Fruit fly (Drosophila melanogaster) whole organism, embryonic: ENCODE data around the gene CG10226.
A peak's percentile ranks its signal among the peaks of the same experiment; 100 is the strongest.

Source experiments
- Atf-2 ChIP-seq: fragments of 200-800 bp; sonication (Bioruptor generic); optimal IDR thresholded peaks from 2 replicates; lab custom pipeline; 2016; ENCODE audit warnings: missing biosample characterization, missing genetic modification characterization
- B-H1 ChIP-seq: fragments of 200-800 bp; sonication (Bioruptor generic); IDR thresholded peaks from 3 replicates; pipeline ENCODE4 v1.3.6; 2022; ENCODE audit warnings: missing biosample characterization, missing genetic modification characterization
- CG10979 ChIP-seq: fragments of 200-800 bp; sonication (Bioruptor generic); optimal IDR thresholded peaks from 2 replicates; lab custom pipeline; 2018; ENCODE audit warnings: missing biosample characterization, mild to moderate bottlenecking, missing genetic modification characterization, moderate library complexity
- CG11456 ChIP-seq: fragments of 200-800 bp; sonication (Bioruptor generic); IDR thresholded peaks from 3 replicates; pipeline ENCODE4 v1.3.6; 2022; ENCODE audit warnings: missing biosample characterization, missing genetic modification characterization
- CG12155 ChIP-seq: fragments of 200-800 bp; sonication (Bioruptor generic); optimal IDR thresholded peaks from 3 replicates; lab custom pipeline; 2016; ENCODE audit warnings: missing biosample characterization, missing genetic modification characterization
- CG12769 ChIP-seq: fragments of 200-800 bp; sonication (Bioruptor generic); optimal IDR thresholded peaks from 2 replicates; lab custom pipeline; 2019; ENCODE audit warnings: missing biosample characterization, mild to moderate bottlenecking, missing genetic modification characterization, moderate library complexity
- CG13775 ChIP-seq: fragments of 200-800 bp; sonication (Bioruptor generic); optimal IDR thresholded peaks from 3 replicates; lab custom pipeline; 2017; ENCODE audit warnings: missing biosample characterization, mild to moderate bottlenecking, missing genetic modification characterization
- CG14860 ChIP-seq: fragments of 200-800 bp; sonication (Bioruptor generic); IDR thresholded peaks from 3 replicates; pipeline ENCODE4 v1.3.6; 2022; ENCODE audit warnings: missing biosample characterization, missing genetic modification characterization; ENCODE audit not compliant: partially characterized antibody
- CG15073 ChIP-seq: fragments of 200-800 bp; sonication (Bioruptor generic); optimal IDR thresholded peaks from 2 replicates; lab custom pipeline; 2016; ENCODE audit warnings: missing biosample characterization, missing genetic modification characterization
- CG1529 ChIP-seq: fragments of 200-800 bp; sonication (Bioruptor generic); optimal IDR thresholded peaks from 3 replicates; lab custom pipeline; 2018; ENCODE audit warnings: missing biosample characterization, missing genetic modification characterization
- CG16815 ChIP-seq: fragments of 200-800 bp; sonication (Bioruptor generic); optimal IDR thresholded peaks from 3 replicates; lab custom pipeline; 2017; ENCODE audit warnings: missing biosample characterization, mild to moderate bottlenecking, missing genetic modification characterization
- CG17385 ChIP-seq: fragments of 200-800 bp; sonication (Bioruptor generic); optimal IDR thresholded peaks from 3 replicates; lab custom pipeline; 2018; ENCODE audit warnings: missing biosample characterization, mild to moderate bottlenecking, missing genetic modification characterization
- CG18011 ChIP-seq: fragments of 200-800 bp; sonication (Bioruptor generic); optimal IDR thresholded peaks from 2 replicates; lab custom pipeline; 2017; ENCODE audit warnings: missing biosample characterization, missing genetic modification characterization, mild to moderate bottlenecking, moderate library complexity, missing genotype
- CG30403 ChIP-seq: fragments of 200-800 bp; sonication (Bioruptor generic); optimal IDR thresholded peaks from 3 replicates; lab custom pipeline; 2016; ENCODE audit warnings: missing biosample characterization, missing genetic modification characterization
- CG34224 ChIP-seq: fragments of 200-800 bp; sonication (Bioruptor generic); IDR thresholded peaks from 3 replicates; pipeline ENCODE4 v1.3.6; 2022; ENCODE audit warnings: missing biosample characterization, missing genetic modification characterization; ENCODE audit not compliant: partially characterized antibody
- CG4404 ChIP-seq: fragments of 200-800 bp; sonication (Bioruptor generic); IDR thresholded peaks from 2 replicates; pipeline ENCODE4 v1.3.6; 2022; ENCODE audit warnings: missing biosample characterization, missing genetic modification characterization
- CG4854 ChIP-seq: fragments of 200-800 bp; sonication (Bioruptor generic); optimal IDR thresholded peaks from 2 replicates; lab custom pipeline; 2016; ENCODE audit warnings: missing biosample characterization, missing genetic modification characterization, inconsistent platforms
- CG6254 ChIP-seq: fragments of 200-800 bp; sonication (Bioruptor generic); optimal IDR thresholded peaks from 3 replicates; lab custom pipeline; 2017; ENCODE audit warnings: mild to moderate bottlenecking, missing biosample characterization, missing genetic modification reagents, missing genetic modification characterization
- CG7963 ChIP-seq: fragments of 200-800 bp; sonication (Bioruptor generic); IDR thresholded peaks from 3 replicates; pipeline ENCODE4 v1.3.6; 2022; ENCODE audit warnings: missing biosample characterization, missing genetic modification characterization; ENCODE audit not compliant: partially characterized antibody
- CG8359 ChIP-seq: fragments of 200-800 bp; sonication (Bioruptor generic); optimal IDR thresholded peaks from 2 replicates; lab custom pipeline; 2017; ENCODE audit warnings: missing biosample characterization, mild to moderate bottlenecking, missing genetic modification characterization, borderline replicate concordance
- CHES-1-like ChIP-seq: fragments of 200-800 bp; sonication (Bioruptor generic); optimal IDR thresholded peaks from 2 replicates; lab custom pipeline; 2016; ENCODE audit warnings: missing biosample characterization, missing genetic modification characterization
- Doc3 ChIP-seq: fragments of 200-800 bp; sonication (Bioruptor generic); IDR thresholded peaks from 3 replicates; pipeline ENCODE4 v1.3.6; 2022; ENCODE audit warnings: missing biosample characterization, missing genetic modification characterization; ENCODE audit not compliant: partially characterized antibody
- GATAe ChIP-seq: fragments of 200-800 bp; sonication (Bioruptor generic); conservative IDR thresholded peaks from 2 replicates; pipeline ENCODE4 v1.3.6; 2022; ENCODE audit warnings: missing biosample characterization, missing genetic modification characterization
- H15 ChIP-seq: fragments of 200-800 bp; sonication (Bioruptor generic); IDR thresholded peaks from 3 replicates; pipeline ENCODE4 v1.3.6; 2022; ENCODE audit warnings: missing biosample characterization, missing genetic modification characterization
- HmgD ChIP-seq: fragments of 200-800 bp; sonication (Bioruptor generic); optimal IDR thresholded peaks from 3 replicates; lab custom pipeline; 2016; ENCODE audit warnings: missing biosample characterization, missing genetic modification characterization
- Hmx ChIP-seq: fragments of 200-800 bp; sonication (Bioruptor generic); optimal IDR thresholded peaks from 2 replicates; lab custom pipeline; 2016; ENCODE audit warnings: missing biosample characterization, missing genetic modification characterization
- NFAT ChIP-seq: fragments of 200-800 bp; sonication (Bioruptor generic); IDR thresholded peaks from 2 replicates; pipeline ENCODE4 v1.3.6; 2022; ENCODE audit warnings: missing biosample characterization, missing genetic modification characterization
- Neu2 ChIP-seq: fragments of 200-800 bp; sonication (Bioruptor generic); optimal IDR thresholded peaks from 3 replicates; lab custom pipeline; 2016; ENCODE audit warnings: missing biosample characterization, missing genetic modification characterization, borderline replicate concordance
- Side ChIP-seq: fragments of 200-800 bp; sonication (Bioruptor generic); optimal IDR thresholded peaks from 2 replicates; lab custom pipeline; 2016; ENCODE audit warnings: missing biosample characterization, missing genetic modification characterization
- Taf1 ChIP-seq: fragments of 200-800 bp; sonication (Bioruptor generic); IDR thresholded peaks from 2 replicates; pipeline ENCODE4 v1.3.6; 2022; ENCODE audit warnings: missing biosample characterization, missing genetic modification characterization
- bab2 ChIP-seq: fragments of 200-800 bp; sonication (Bioruptor generic); optimal IDR thresholded peaks from 2 replicates; lab custom pipeline; 2016; ENCODE audit warnings: missing biosample characterization, missing genetic modification characterization
- bbx ChIP-seq: fragments of 200-800 bp; sonication (Bioruptor generic); IDR thresholded peaks from 2 replicates; pipeline ENCODE4 v1.3.6; 2022; ENCODE audit warnings: missing biosample characterization, missing genetic modification characterization; ENCODE audit not compliant: partially characterized antibody
- bigmax ChIP-seq: fragments of 200-800 bp; sonication (Bioruptor generic); optimal IDR thresholded peaks from 2 replicates; lab custom pipeline; 2018; ENCODE audit warnings: missing biosample characterization, mild to moderate bottlenecking, missing genetic modification characterization
- chm ChIP-seq: fragments of 200-800 bp; sonication (Bioruptor generic); IDR thresholded peaks from 2 replicates; pipeline ENCODE4 v1.3.6; 2022; ENCODE audit warnings: missing biosample characterization, missing genetic modification characterization
- exex ChIP-seq: fragments of 200-800 bp; sonication (Bioruptor generic); optimal IDR thresholded peaks from 4 replicates; lab custom pipeline; 2018; ENCODE audit warnings: missing biosample characterization, mild to moderate bottlenecking, missing genetic modification characterization, moderate library complexity
- fd102C ChIP-seq: fragments of 200-800 bp; sonication (Bioruptor generic); optimal IDR thresholded peaks from 2 replicates; lab custom pipeline; 2018; ENCODE audit warnings: missing biosample characterization, mild to moderate bottlenecking, missing genetic modification characterization, moderate library complexity
- ftz-f1 ChIP-seq: fragments of 200-800 bp; sonication (Bioruptor generic); optimal IDR thresholded peaks from 2 replicates; lab custom pipeline; 2016; ENCODE audit warnings: missing biosample characterization, missing genetic modification characterization
- gce ChIP-seq: fragments of 200-800 bp; sonication (Bioruptor generic); IDR thresholded peaks from 3 replicates; pipeline ENCODE4 v1.3.6; 2022; ENCODE audit warnings: missing biosample characterization, missing genetic modification characterization
- kah ChIP-seq: fragments of 200-800 bp; sonication (Bioruptor generic); optimal IDR thresholded peaks from 2 replicates; lab custom pipeline; 2018; ENCODE audit warnings: missing biosample characterization, mild to moderate bottlenecking, missing genetic modification characterization
- lilli ChIP-seq: fragments of 200-800 bp; sonication (Bioruptor generic); optimal IDR thresholded peaks from 3 replicates; lab custom pipeline; 2016; ENCODE audit warnings: missing biosample characterization, missing genetic modification characterization
- luna ChIP-seq: fragments of 200-800 bp; sonication (Bioruptor generic); optimal IDR thresholded peaks from 2 replicates; lab custom pipeline; 2016; ENCODE audit warnings: missing biosample characterization, missing genetic modification characterization
- nmo ChIP-seq: fragments of 200-800 bp; sonication (Bioruptor generic); optimal IDR thresholded peaks from 2 replicates; lab custom pipeline; 2018; ENCODE audit warnings: missing biosample characterization, mild to moderate bottlenecking, missing genetic modification characterization, moderate library complexity
- nom ChIP-seq: fragments of 200-800 bp; sonication (Bioruptor generic); optimal IDR thresholded peaks from 2 replicates; lab custom pipeline; 2017; ENCODE audit warnings: missing biosample characterization, missing genetic modification characterization, mild to moderate bottlenecking, moderate library complexity, missing genetic modification reagents
- odd ChIP-seq: fragments of 200-800 bp; sonication (Bioruptor generic); optimal IDR thresholded peaks from 2 replicates; lab custom pipeline; 2017; ENCODE audit warnings: missing biosample characterization, mild to moderate bottlenecking, missing genetic modification characterization
- peb ChIP-seq: fragments of 200-800 bp; sonication (Bioruptor generic); IDR thresholded peaks from 2 replicates; pipeline ENCODE4 v1.3.6; 2022; ENCODE audit warnings: missing biosample characterization, missing genetic modification characterization
- pho ChIP-seq: fragments of 200-800 bp; sonication (Bioruptor generic); optimal IDR thresholded peaks from 2 replicates; lab custom pipeline; 2016; ENCODE audit warnings: missing biosample characterization, missing genetic modification characterization
- slou ChIP-seq: fragments of 200-800 bp; sonication (Bioruptor generic); optimal IDR thresholded peaks from 3 replicates; lab custom pipeline; 2016; ENCODE audit warnings: missing biosample characterization, missing genetic modification characterization
- z ChIP-seq: fragments of 200-800 bp; sonication (Bioruptor generic); IDR thresholded peaks from 3 replicates; pipeline ENCODE4 v1.3.6; 2022; ENCODE audit warnings: missing biosample characterization, missing genetic modification characterization

CG10226 gene

dm6 chr3L:6263896-6264841 lies 24.3 kb upstream of the CG10226 start (continued):
- TF ChIP-seq Side (GFP tag; lab: Kevin White, UChicago), result peak; percentile 8
- TF ChIP-seq Doc3, result no peak
- TF ChIP-seq CG34224, result no peak
- TF ChIP-seq pho (GFP tag; lab: Kevin White, UChicago), result no peak
- no peak for TF ChIP-seq GATAe (GFP tag; lab: Robert Waterston, UW)
- TF ChIP-seq CG12155 (GFP tag; lab: Kevin White, UChicago), result peak; percentile 13
- no peak for TF ChIP-seq exex (tag; lab: Kevin White, UChicago)
- TF ChIP-seq z (GFP tag; lab: Robert Waterston, UW), result no peak
- TF ChIP-seq lilli (GFP tag; lab: Kevin White, UChicago), result peak; percentile 64
- TF ChIP-seq CG16815 (GFP tag; lab: Kevin White, UChicago), result no peak
- no peak for TF ChIP-seq CG4404 (GFP tag; lab: Robert Waterston, UW)
- no peak for TF ChIP-seq CG18011
- no peak for TF ChIP-seq CG13775 (GFP tag; lab: Kevin White, UChicago)
- TF ChIP-seq peb (GFP tag; lab: Robert Waterston, UW), result no peak
- TF ChIP-seq H15, result peak; percentile 69
- TF ChIP-seq Atf-2 (GFP tag; lab: Kevin White, UChicago), result peak; percentile 12
- TF ChIP-seq CG17385, result no peak
- peak; percentile 70 for TF ChIP-seq CG30403
- TF ChIP-seq CG12769 (tag; lab: Kevin White, UChicago), result no peak
- TF ChIP-seq CG8359, result no peak
- TF ChIP-seq chm (GFP tag; lab: Robert Waterston, UW), result no peak
- TF ChIP-seq bab2 (GFP tag; lab: Kevin White, UChicago), result peak; percentile 45
- no peak for TF ChIP-seq Neu2 (GFP tag; lab: Kevin White, UChicago)
- no peak for TF ChIP-seq kah (GFP tag; lab: Kevin White, UChicago)
- TF ChIP-seq CG14860 (GFP tag; lab: Robert Waterston, UW), result 0 out of 3 replicates have a peak, but pooled peaks have one; percentile 8
- peak; percentile 56 for TF ChIP-seq CG4854
- no peak for TF ChIP-seq Hmx (GFP tag; lab: Kevin White, UChicago)
- TF ChIP-seq bbx (GFP tag; lab: Robert Waterston, UW), result no peak
- peak; percentile 78 for TF ChIP-seq NFAT (GFP tag; lab: Robert Waterston, UW)
- TF ChIP-seq CHES-1-like, result no peak
- no peak for TF ChIP-seq bigmax
- no peak for TF ChIP-seq luna (GFP tag; lab: Kevin White, UChicago)
- peak; percentile 50; the same call in 1 of the 3 replicates for TF ChIP-seq CG7963
- TF ChIP-seq slou (GFP tag; lab: Kevin White, UChicago), result peak; percentile 45
- TF ChIP-seq ftz-f1 (GFP tag; lab: Kevin White, UChicago), result no peak
- no peak for TF ChIP-seq CG1529 (GFP tag; lab: Kevin White, UChicago)
- no peak for TF ChIP-seq CG6254 (GFP tag; lab: Kevin White, UChicago)
- peak; percentile 38 for TF ChIP-seq nmo
- TF ChIP-seq Taf1 (GFP tag; lab: Robert Waterston, UW), result no peak
- TF ChIP-seq CG10979 (tag; lab: Kevin White, UChicago), result peak; percentile 78
- no peak for TF ChIP-seq odd (GFP tag; lab: Kevin White, UChicago)
- TF ChIP-seq gce (GFP tag; lab: Robert Waterston, UW), result 0 out of 3 replicates have a peak, but pooled peaks have one; percentile 29
- TF ChIP-seq CG15073 (GFP tag; lab: Kevin White, UChicago), result no peak
- peak; percentile 91 for TF ChIP-seq CG11456
- TF ChIP-seq HmgD, result peak; percentile 8
- no peak for TF ChIP-seq fd102C (GFP tag; lab: Kevin White, UChicago)
- TF ChIP-seq B-H1 (GFP tag; lab: Robert Waterston, UW), result peak; percentile 12; the same call in 1 of the 3 replicates
- TF ChIP-seq nom (GFP tag; lab: Kevin White, UChicago), result no peak
